Fruit fly (Drosophila melanogaster) whole organism, embryonic: ENCODE results near the gene amos.

ENCODE experiments used
- Atf6 ChIP-seq: fragments of 200-800 bp; sonication (Bioruptor generic); IDR thresholded peaks from 2 replicates; pipeline ENCODE4 v1.3.6; 2022; ENCODE audit warnings: missing biosample characterization, missing genetic modification characterization
- CG10274 ChIP-seq: fragments of 200-800 bp; sonication (Bioruptor generic); optimal IDR thresholded peaks from 3 replicates; lab custom pipeline; 2017; ENCODE audit warnings: missing biosample characterization, mild to moderate bottlenecking, missing genetic modification characterization
- CG10366 ChIP-seq: fragments of 200-800 bp; sonication (Bioruptor generic); IDR thresholded peaks from 2 replicates; pipeline ENCODE4 v1.3.6; 2022; ENCODE audit warnings: missing biosample characterization, missing genetic modification characterization
- CG10565 ChIP-seq: fragments of 200-800 bp; sonication (Bioruptor generic); optimal IDR thresholded peaks from 3 replicates; lab custom pipeline; 2016; ENCODE audit warnings: missing biosample characterization, mild to moderate bottlenecking, missing genetic modification characterization
- CG11247 ChIP-seq: fragments of 200-800 bp; sonication (Bioruptor generic); IDR thresholded peaks from 2 replicates; pipeline ENCODE4 v1.3.6; 2022; ENCODE audit warnings: missing biosample characterization, missing genetic modification characterization
- CG12659 ChIP-seq: fragments of 200-800 bp; sonication (Bioruptor generic); optimal IDR thresholded peaks from 3 replicates; lab custom pipeline; 2017; ENCODE audit warnings: mild to moderate bottlenecking, missing biosample characterization, missing genetic modification reagents, missing genetic modification characterization
- CG12744 ChIP-seq: fragments of 200-800 bp; sonication (Bioruptor generic); optimal IDR thresholded peaks from 2 replicates; lab custom pipeline; 2016; ENCODE audit warnings: missing biosample characterization, missing genetic modification characterization
- CG14860 ChIP-seq: fragments of 200-800 bp; sonication (Bioruptor generic); IDR thresholded peaks from 3 replicates; pipeline ENCODE4 v1.3.6; 2022; ENCODE audit warnings: missing biosample characterization, missing genetic modification characterization; ENCODE audit not compliant: partially characterized antibody
- CG17802 ChIP-seq: fragments of 200-800 bp; sonication (Bioruptor generic); optimal IDR thresholded peaks from 2 replicates; lab custom pipeline; 2018; ENCODE audit warnings: missing biosample characterization, mild to moderate bottlenecking, missing genetic modification characterization, moderate library complexity
- CG2712 ChIP-seq: fragments of 200-800 bp; optimal IDR thresholded peaks from 3 replicates; lab custom pipeline; 2019; ENCODE audit warnings: missing biosample characterization, mild to moderate bottlenecking, missing genetic modification characterization, moderate library complexity
- CG31388 ChIP-seq: fragments of 200-800 bp; sonication (Bioruptor generic); optimal IDR thresholded peaks from 2 replicates; lab custom pipeline; 2016; ENCODE audit warnings: missing biosample characterization, missing genetic modification characterization
- CG32532 ChIP-seq: fragments of 200-800 bp; sonication (Bioruptor generic); IDR thresholded peaks from 2 replicates; pipeline ENCODE4 v1.3.6; 2022; ENCODE audit warnings: missing biosample characterization, missing genetic modification characterization
- CG32772 ChIP-seq: fragments of 200-800 bp; sonication (Bioruptor generic); IDR thresholded peaks from 2 replicates; pipeline ENCODE4 v1.3.6; 2022; ENCODE audit warnings: missing biosample characterization, missing genetic modification characterization
- CG5180 ChIP-seq: fragments of 200-800 bp; sonication (Bioruptor generic); optimal IDR thresholded peaks from 3 replicates; lab custom pipeline; 2017; ENCODE audit warnings: missing biosample characterization, missing genetic modification characterization, mild to moderate bottlenecking, moderate library complexity, missing genetic modification reagents
- CG7987 ChIP-seq: fragments of 200-800 bp; sonication (Bioruptor generic); optimal IDR thresholded peaks from 2 replicates; lab custom pipeline; 2018; ENCODE audit warnings: missing biosample characterization, mild to moderate bottlenecking, missing genetic modification characterization, moderate library complexity
- CG9215 ChIP-seq: fragments of 200-800 bp; sonication (Bioruptor generic); IDR thresholded peaks from 2 replicates; pipeline ENCODE4 v1.3.6; 2022; ENCODE audit warnings: missing biosample characterization, missing genetic modification characterization
- Dip3 ChIP-seq: fragments of 200-800 bp; sonication (Bioruptor generic); optimal IDR thresholded peaks from 3 replicates; lab custom pipeline; 2016; ENCODE audit warnings: missing biosample characterization, missing genetic modification characterization
- Doc3 ChIP-seq: fragments of 200-800 bp; sonication (Bioruptor generic); IDR thresholded peaks from 3 replicates; pipeline ENCODE4 v1.3.6; 2022; ENCODE audit warnings: missing biosample characterization, missing genetic modification characterization; ENCODE audit not compliant: partially characterized antibody
- Gug ChIP-seq: fragments of 200-800 bp; sonication (Bioruptor generic); IDR thresholded peaks from 4 replicates; pipeline ENCODE4 v1.3.6; 2022; ENCODE audit warnings: missing biosample characterization, missing genetic modification characterization
- HmgZ ChIP-seq: fragments of 200-800 bp; sonication (Bioruptor generic); optimal IDR thresholded peaks from 2 replicates; lab custom pipeline; 2018; ENCODE audit warnings: missing biosample characterization, mild to moderate bottlenecking, missing genetic modification characterization
- Hr51 ChIP-seq, 2 experiments: fragments of 200-800 bp; sonication (Bioruptor generic); optimal IDR thresholded peaks; 2 replicates in 1 of 2; 3 replicates in 1 of 2; lab custom pipeline; 2016 to 2018; ENCODE audit warnings: missing biosample characterization in 2 of 2, missing genetic modification characterization in 2 of 2, mild to moderate bottlenecking in 1 of 2, moderate library complexity in 1 of 2
- MESR4 ChIP-seq: fragments of 200-800 bp; sonication (Bioruptor generic); optimal IDR thresholded peaks from 2 replicates; lab custom pipeline; 2018; ENCODE audit warnings: missing biosample characterization, mild to moderate bottlenecking, missing genetic modification characterization, moderate library complexity
- Med ChIP-seq: fragments of 200-800 bp; sonication (Bioruptor generic); peaks from one replicate; lab custom pipeline; 2016; ENCODE audit warnings: missing biosample characterization, missing genetic modification characterization, mild to moderate bottlenecking, inconsistent platforms, moderate library complexity
- Meics ChIP-seq: fragments of 200-800 bp; sonication (Bioruptor generic); optimal IDR thresholded peaks from 2 replicates; lab custom pipeline; 2017; ENCODE audit warnings: missing biosample characterization, mild to moderate bottlenecking, missing genetic modification characterization
- PHDP ChIP-seq: fragments of 200-800 bp; sonication (Bioruptor generic); optimal IDR thresholded peaks from 3 replicates; lab custom pipeline; 2018; ENCODE audit warnings: missing biosample characterization, mild to moderate bottlenecking, missing genetic modification characterization, moderate library complexity
- Ravus ChIP-seq: fragments of 200-800 bp; sonication (Bioruptor generic); IDR thresholded peaks from 2 replicates; pipeline ENCODE4 v1.3.6; 2022; ENCODE audit warnings: missing biosample characterization, missing genetic modification characterization
- Trl ChIP-seq, 3 experiments: fragments of >200 bp in 2 of 3; fragments of 200-800 bp in 1 of 3; sonication (Bioruptor generic) in 1 of 3; optimal IDR thresholded peaks; 2 replicates in 1 of 3; 3 replicates in 2 of 3; lab custom pipeline; 2016 to 2017; ENCODE audit warnings: missing biosample characterization in 1 of 3, missing genetic modification characterization in 1 of 3
- Usf ChIP-seq: fragments of 200-800 bp; sonication (Bioruptor generic); optimal IDR thresholded peaks from 2 replicates; lab custom pipeline; 2017; ENCODE audit warnings: missing genotype, missing biosample characterization, missing genetic modification characterization
- aop ChIP-seq: fragments of 200-800 bp; sonication (Bioruptor generic); IDR thresholded peaks from 2 replicates; pipeline ENCODE4 v1.3.6; 2022; ENCODE audit warnings: missing biosample characterization, missing genetic modification characterization
- ase ChIP-seq: fragments of 200-800 bp; sonication (Bioruptor generic); IDR thresholded peaks from 3 replicates; pipeline ENCODE4 v1.3.6; 2022; ENCODE audit warnings: missing biosample characterization, missing genetic modification characterization
- cas ChIP-seq: fragments of 200-800 bp; sonication (Bioruptor generic); IDR thresholded peaks from 2 replicates; pipeline ENCODE4 v1.3.6; 2022; ENCODE audit warnings: missing biosample characterization, missing genetic modification characterization
- crc ChIP-seq: fragments of 200-800 bp; sonication (Bioruptor generic); optimal IDR thresholded peaks from 2 replicates; lab custom pipeline; 2016; ENCODE audit warnings: missing biosample characterization, missing genetic modification characterization
- croc ChIP-seq: fragments of 200-800 bp; sonication (Bioruptor generic); conservative IDR thresholded peaks from 3 replicates; pipeline ENCODE4 v1.3.6; 2022; ENCODE audit warnings: missing biosample characterization, missing genetic modification characterization
- crol ChIP-seq: fragments of 200-800 bp; sonication (Bioruptor generic); IDR thresholded peaks from 2 replicates; pipeline ENCODE4 v1.3.6; 2022; ENCODE audit warnings: missing biosample characterization, missing genetic modification characterization
- cwo ChIP-seq: fragments of 200-800 bp; sonication (Bioruptor generic); optimal IDR thresholded peaks from 3 replicates; lab custom pipeline; 2017; ENCODE audit warnings: missing biosample characterization, missing genetic modification characterization, mild to moderate bottlenecking, moderate library complexity, missing genetic modification reagents
- dati ChIP-seq: fragments of 200-800 bp; sonication (Bioruptor generic); IDR thresholded peaks from 2 replicates; pipeline ENCODE4 v1.3.6; 2022; ENCODE audit warnings: missing biosample characterization, missing genetic modification characterization
- disco-r ChIP-seq: fragments of 200-800 bp; sonication (Bioruptor generic); optimal IDR thresholded peaks from 2 replicates; lab custom pipeline; 2016; ENCODE audit warnings: missing biosample characterization, missing genetic modification characterization
- fd64A ChIP-seq: fragments of 200-800 bp; sonication (Bioruptor generic); optimal IDR thresholded peaks from 3 replicates; lab custom pipeline; 2018; ENCODE audit warnings: missing biosample characterization, mild to moderate bottlenecking, missing genetic modification characterization
- gro ChIP-seq: fragments of 200-800 bp; sonication (Bioruptor generic); optimal IDR thresholded peaks from 2 replicates; lab custom pipeline; 2016; ENCODE audit warnings: missing biosample characterization, missing genetic modification characterization
- oc ChIP-seq: fragments of 200-800 bp; sonication (Bioruptor generic); optimal IDR thresholded peaks from 2 replicates; lab custom pipeline; 2018; ENCODE audit warnings: missing biosample characterization, mild to moderate bottlenecking, missing genetic modification characterization, moderate library complexity
- pan ChIP-seq, 4 experiments: fragments of >200 bp in 3 of 4; fragments of 200-800 bp in 1 of 4; sonication (Bioruptor generic) in 1 of 4; optimal IDR thresholded peaks in 3 of 4; IDR thresholded peaks in 1 of 4; 2 replicates each; pipeline versions ENCODE4 v1.3.6 to Lab custom; 2017 to 2022; ENCODE audit warnings: missing biosample characterization in 2 of 4, missing genetic modification characterization in 2 of 4, mixed read lengths in 1 of 4
- psq ChIP-seq: fragments of 200-800 bp; sonication (Bioruptor generic); optimal IDR thresholded peaks from 2 replicates; lab custom pipeline; 2017; ENCODE audit warnings: missing biosample characterization, missing genetic modification characterization
- ssp ChIP-seq: fragments of 200-800 bp; sonication (Bioruptor generic); IDR thresholded peaks from 2 replicates; pipeline ENCODE4 v1.3.6; 2022; ENCODE audit warnings: missing biosample characterization, missing genetic modification characterization
- stwl ChIP-seq: fragments of 200-800 bp; sonication (Bioruptor generic); optimal IDR thresholded peaks from 3 replicates; lab custom pipeline; 2018; ENCODE audit warnings: missing biosample characterization, mild to moderate bottlenecking, missing genetic modification characterization, moderate library complexity
- tx ChIP-seq: fragments of 200-800 bp; sonication (Bioruptor generic); optimal IDR thresholded peaks from 2 replicates; lab custom pipeline; 2016; ENCODE audit warnings: missing biosample characterization, missing genetic modification characterization
- z ChIP-seq: fragments of 200-800 bp; sonication (Bioruptor generic); IDR thresholded peaks from 3 replicates; pipeline ENCODE4 v1.3.6; 2022; ENCODE audit warnings: missing biosample characterization, missing genetic modification characterization
- zfh2 ChIP-seq: fragments of 200-800 bp; sonication (Bioruptor generic); optimal IDR thresholded peaks from 2 replicates; lab custom pipeline; 2016; ENCODE audit warnings: missing biosample characterization, missing genetic modification characterization

Gene amos

dm6 chr2L:18621357-18622211 lies 24.9 kb upstream of the amos start (continued):
- TF ChIP-seq Doc3 (GFP tag; lab: Robert Waterston, UW) (no peak), croc (GFP tag; lab: Robert Waterston, UW) (peak; percentile 44; the same call in 2 of the 3 replicates), CG5180 (peak; percentile 38), CG17802 (tag; lab: Kevin White, UChicago) (peak; percentile 2), z (GFP tag; lab: Robert Waterston, UW) (no peak), CG7987 (GFP tag; lab: Kevin White, UChicago) (peak; percentile 3), Ravus (GFP tag; lab: Robert Waterston, UW) (peak; percentile 9; the same call in 1 of the 2 replicates), CG10565 (GFP tag; lab: Kevin White, UChicago) (no peak), CG31388 (GFP tag; lab: Kevin White, UChicago) (no peak), ssp (GFP tag; lab: Robert Waterston, UW) (peak; percentile 42), zfh2 (GFP tag; lab: Kevin White, UChicago) (peak; percentile 51), tx (GFP tag; lab: Kevin White, UChicago) (peak; percentile 7), Meics (GFP tag; lab: Kevin White, UChicago) (peak; percentile 85), Trl (optimal IDR thresholded peaks at IDR 0.05; lab: Kevin White, UChicago) (no peak), Trl (GFP tag; optimal IDR thresholded peaks at IDR 0.05; lab: Kevin White, UChicago) (no peak), stwl (tag; lab: Kevin White, UChicago) (no peak), ase (GFP tag; lab: Robert Waterston, UW) (peak; percentile 55; the same call in 2 of the 3 replicates), oc (peak; percentile 56), Usf (GFP tag; lab: Kevin White, UChicago) (peak; percentile 12), aop (GFP tag; lab: Robert Waterston, UW) (0 out of 2 replicates have a peak, but pooled peaks have one; percentile 37), Dip3 (GFP tag; lab: Kevin White, UChicago) (peak; percentile 48), gro (GFP tag; lab: Kevin White, UChicago) (no peak), Med (GFP tag; lab: Kevin White, UChicago) (peak; percentile 81), cwo (GFP tag; lab: Kevin White, UChicago) (peak; percentile 81), fd64A (GFP tag; lab: Kevin White, UChicago) (no peak), MESR4 (GFP tag; lab: Kevin White, UChicago) (no peak), crc (GFP tag; lab: Kevin White, UChicago) (peak; percentile 27), CG32772 (GFP tag; lab: Robert Waterston, UW) (peak; percentile 78), CG12659 (GFP tag; lab: Kevin White, UChicago) (peak; percentile 75), cas (GFP tag; lab: Robert Waterston, UW) (peak; percentile 62; the same call in 1 of the 2 replicates), CG9215 (GFP tag; lab: Robert Waterston, UW) (peak; percentile 78), dati (GFP tag; lab: Robert Waterston, UW) (no peak), CG2712 (tag; lab: Kevin White, UChicago) (peak; percentile 91), pan (optimal IDR thresholded peaks at IDR 0.05; lab: Kevin White, UChicago) (no peak), pan (GFP tag; optimal IDR thresholded peaks at IDR 0.05 in 1 of 2, IDR thresholded peaks at IDR 0.05 in 1 of 2) (peak in 1 of 2 experiments; percentile 68), CG10274 (peak; percentile 32), Gug (GFP tag; lab: Robert Waterston, UW) (peak; percentile 52; the same call in 2 of the 4 replicates), crol (GFP tag; lab: Robert Waterston, UW) (peak; percentile 85), PHDP (tag; lab: Kevin White, UChicago) (peak; percentile 83), psq (peak; percentile 21), CG10366 (GFP tag; lab: Robert Waterston, UW) (peak; percentile 76), CG32532 (GFP tag; lab: Robert Waterston, UW) (peak; percentile 82), Atf6 (peak; percentile 94), CG11247 (GFP tag; lab: Robert Waterston, UW) (peak; percentile 79), HmgZ (tag; lab: Kevin White, UChicago) (peak; percentile 58), CG12744 (GFP tag; lab: Kevin White, UChicago) (peak; percentile 35), Hr51 (GFP tag; optimal IDR thresholded peaks at IDR 0.05; lab: Kevin White, UChicago) (peak; percentile 59 to 87), disco-r (GFP tag; lab: Kevin White, UChicago) (no peak), CG14860 (no peak)
